Worm (Caenorhabditis elegans) whole organism, L2 larva: Measurements from ENCODE around the gene F59A6.11.

Experiments used
- C34F6.9 ChIP-seq: fragments of 150-350 bp; optimal IDR thresholded peaks from 2 replicates; lab custom pipeline; 2014; ENCODE audit warnings: missing biosample characterization, missing genetic modification characterization
- ama-1 ChIP-seq: fragments of 150-350 bp; optimal IDR thresholded peaks from 2 replicates; lab custom pipeline; 2018; ENCODE audit warnings: inconsistent platforms
- ceh-16 ChIP-seq: fragments of 150-350 bp; optimal IDR thresholded peaks from 2 replicates; lab custom pipeline; 2014; ENCODE audit warnings: missing biosample characterization, missing genetic modification characterization
- ceh-82 ChIP-seq: fragments of 150-350 bp; optimal IDR thresholded peaks from 2 replicates; lab custom pipeline; 2014; ENCODE audit warnings: missing biosample characterization, missing genetic modification characterization
- egl-27 ChIP-seq: sonication (generic microtip); optimal IDR thresholded peaks from 3 replicates; lab custom pipeline; 2017; ENCODE audit warnings: missing biosample characterization, missing genetic modification reagents, missing genetic modification characterization
- nhr-11 ChIP-seq: fragments of 150-350 bp; optimal IDR thresholded peaks from 2 replicates; lab custom pipeline; 2014; ENCODE audit warnings: missing biosample characterization, missing genetic modification characterization
- nhr-12 ChIP-seq: fragments of 150-350 bp; optimal IDR thresholded peaks from 2 replicates; lab custom pipeline; 2014; ENCODE audit warnings: missing biosample characterization, missing genetic modification characterization
- nhr-237 ChIP-seq: fragments of 150-350 bp; optimal IDR thresholded peaks from 2 replicates; lab custom pipeline; 2014; ENCODE audit warnings: missing biosample characterization, missing genetic modification characterization
- nhr-25 ChIP-seq: fragments of 150-350 bp; sonication (generic microtip); optimal IDR thresholded peaks from 3 replicates; lab custom pipeline; 2014; ENCODE audit warnings: missing biosample characterization, missing genetic modification characterization
- skn-1 ChIP-seq: sonication (generic microtip); optimal IDR thresholded peaks from 2 replicates; lab custom pipeline; 2017; ENCODE audit warnings: missing biosample characterization, missing genetic modification characterization
- unc-39 ChIP-seq: fragments of 150-350 bp; optimal IDR thresholded peaks from 2 replicates; lab custom pipeline; 2014; ENCODE audit warnings: missing biosample characterization, missing genetic modification characterization
- unc-55 ChIP-seq: fragments of 150-350 bp; sonication (generic microtip); optimal IDR thresholded peaks from 3 replicates; lab custom pipeline; 2014; ENCODE audit warnings: missing biosample characterization, missing genetic modification reagents, missing genetic modification characterization
- ztf-11 ChIP-seq: sonication (generic microtip); optimal IDR thresholded peaks from 2 replicates; lab custom pipeline; 2017; ENCODE audit warnings: missing biosample characterization, missing genetic modification characterization

DNA sequence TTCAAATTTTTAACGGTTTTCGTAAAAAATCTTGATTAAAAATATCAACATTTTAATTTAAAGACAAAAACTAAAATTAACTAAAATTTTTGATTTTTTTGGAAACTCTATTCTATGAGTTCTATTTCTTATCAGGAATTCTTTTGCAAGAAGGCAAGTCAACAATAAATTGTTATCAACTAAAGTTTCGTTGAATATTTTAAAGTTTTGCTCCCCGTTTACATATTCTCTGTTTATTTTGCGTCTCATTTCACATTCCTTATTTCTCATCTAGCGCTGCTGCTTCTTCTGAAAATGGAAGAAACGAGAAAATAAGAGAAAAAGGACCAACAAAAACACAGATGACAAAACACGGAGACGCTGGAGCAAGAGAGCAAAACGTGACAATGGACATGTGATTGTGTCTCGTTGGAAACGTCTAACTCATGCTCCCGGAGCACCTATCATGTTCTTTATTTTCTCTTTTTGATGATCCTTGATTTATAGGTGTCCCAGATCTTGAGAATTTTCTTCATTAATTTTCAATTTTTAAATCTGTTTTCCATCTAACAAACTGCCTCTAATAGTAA is 22.0 kb upstream of the F59A6.11 start:
- no peak for TF ChIP-seq ceh-82 (tag; lab: Kevin White, UChicago)
- no peak for TF ChIP-seq egl-27
- TF ChIP-seq unc-39 (tag; lab: Kevin White, UChicago): no peak
- TF ChIP-seq ceh-16 (tag; lab: Kevin White, UChicago): no peak
- TF ChIP-seq unc-55 (GFP tag; lab: Kevin White, UChicago): no peak
- no peak for TF ChIP-seq nhr-12 (tag; lab: Kevin White, UChicago)
- peak; percentile 33 for TF ChIP-seq C34F6.9
- no peak for TF ChIP-seq nhr-11 (tag; lab: Kevin White, UChicago)
- TF ChIP-seq nhr-25 (tag; lab: Kevin White, UChicago): no peak
- TF ChIP-seq nhr-237: no peak
- TF ChIP-seq skn-1: no peak
- TF ChIP-seq ama-1: no peak
- TF ChIP-seq ztf-11: no peak
